Fruit fly (Drosophila melanogaster): ENCODE results near the gene ImpE2.

dm6 chr3L:3472063-3472528, 40.4 kb downstream of the ImpE2 start, which contains the start of the genes CG32267 and CG42324:
- no peak for TF ChIP-seq CG1620 (GFP tag; optimal IDR thresholded peaks at IDR 0.05)
- TF ChIP-seq Crg-1 (GFP tag; optimal IDR thresholded peaks at IDR 0.05), result no peak
